Fruit fly (Drosophila melanogaster): ENCODE data around the gene CG45089.

CG45089 gene

dm6 chrX:7888386-7889024 is 5.1 kb downstream of the CG45089 start, which contains the start of gene Acat1 (continued):
- no peak for TF ChIP-seq dati (GFP tag; IDR thresholded peaks at IDR 0.05)
- TF ChIP-seq CG4730 (GFP tag; IDR thresholded peaks at IDR 0.05), result peak; percentile 36; the same call in 1 of the 2 replicates
- TF ChIP-seq cwo (GFP tag; optimal IDR thresholded peaks at IDR 0.05), result peak; percentile 32
- peak; percentile 58; the same call in 2 of the 3 replicates for TF ChIP-seq CG34224 (GFP tag; IDR thresholded peaks at IDR 0.05; ENCODE audit: partially characterized antibody)
- TF ChIP-seq pho (GFP tag; optimal IDR thresholded peaks at IDR 0.05), result peak; percentile 40
- TF ChIP-seq sens (GFP tag), result peak; percentile 96
- no peak for TF ChIP-seq cad (GFP tag; optimal IDR thresholded peaks at IDR 0.05)
- 0 out of 4 replicates have a peak, but pooled peaks have one; percentile 56 for TF ChIP-seq chinmo (GFP tag; IDR thresholded peaks at IDR 0.05; ENCODE audit: partially characterized antibody)
- TF ChIP-seq Atf6 (GFP tag; IDR thresholded peaks at IDR 0.05), result no peak; the same call in 1 of the 2 replicates
- no peak for TF ChIP-seq Ada2b (GFP tag; IDR thresholded peaks at IDR 0.05)
- TF ChIP-seq CG8290 (GFP tag; optimal IDR thresholded peaks at IDR 0.05), result no peak
- TF ChIP-seq CG8290 (tag; optimal IDR thresholded peaks at IDR 0.05), result no peak
- peak; percentile 46 to 72 for TF ChIP-seq Hr51 (GFP tag; optimal IDR thresholded peaks at IDR 0.05)
- no peak for TF ChIP-seq NFAT (GFP tag; IDR thresholded peaks at IDR 0.05)
- TF ChIP-seq YL-1 (GFP tag; optimal IDR thresholded peaks at IDR 0.05), result peak; percentile 65
- TF ChIP-seq NfI (GFP tag; optimal IDR thresholded peaks at IDR 0.05), result peak; percentile 48
- TF ChIP-seq slp2 (GFP tag; optimal IDR thresholded peaks at IDR 0.05), result no peak
- TF ChIP-seq BEAF-32 (GFP tag; optimal IDR thresholded peaks at IDR 0.05), result peak; percentile 57
- TF ChIP-seq Fer2 (tag; optimal IDR thresholded peaks at IDR 0.05), result no peak
- TF ChIP-seq vnd (GFP tag; IDR thresholded peaks at IDR 0.05; ENCODE audit: partially characterized antibody), result no peak
- TF ChIP-seq CG13775 (GFP tag; optimal IDR thresholded peaks at IDR 0.05), result peak; percentile 47
- peak; percentile 90 for TF ChIP-seq CG10267 (tag; optimal IDR thresholded peaks at IDR 0.05)
- TF ChIP-seq CG9727 (GFP tag; optimal IDR thresholded peaks at IDR 0.05), result peak; percentile 59
- no peak for TF ChIP-seq CG13123 (GFP tag; optimal IDR thresholded peaks at IDR 0.05)
- no peak for TF ChIP-seq ase (GFP tag; IDR thresholded peaks at IDR 0.05)
- TF ChIP-seq CG2889 (GFP tag; IDR thresholded peaks at IDR 0.05), result no peak
- TF ChIP-seq CG7987 (GFP tag; optimal IDR thresholded peaks at IDR 0.05), result peak; percentile 19
- peak; percentile 39 for TF ChIP-seq CG3995 (GFP tag; optimal IDR thresholded peaks at IDR 0.05)
- no peak for TF ChIP-seq mld (GFP tag; IDR thresholded peaks at IDR 0.05; ENCODE audit: partially characterized antibody)
- TF ChIP-seq crol (GFP tag; IDR thresholded peaks at IDR 0.05), result no peak
- no peak for TF ChIP-seq CG17802 (tag; optimal IDR thresholded peaks at IDR 0.05)
- TF ChIP-seq CG15479 (GFP tag; optimal IDR thresholded peaks at IDR 0.05), result no peak
- peak; percentile 80 for TF ChIP-seq CG2120 (GFP tag; optimal IDR thresholded peaks at IDR 0.05)
- TF ChIP-seq Nf-YB (GFP tag; optimal IDR thresholded peaks at IDR 0.05), result peak; percentile 39
- no peak for TF ChIP-seq trh (GFP tag; optimal IDR thresholded peaks at IDR 0.05)
- TF ChIP-seq kah (GFP tag; optimal IDR thresholded peaks at IDR 0.05), result peak; percentile 43
- TF ChIP-seq CG3163 (GFP tag; optimal IDR thresholded peaks at IDR 0.05), result no peak
- TF ChIP-seq CG9609 (GFP tag; optimal IDR thresholded peaks at IDR 0.05), result peak; percentile 34
- 0 out of 3 replicates have a peak, but pooled peaks have one; percentile 42 for TF ChIP-seq HLH4C (GFP tag; IDR thresholded peaks at IDR 0.05; ENCODE audit: partially characterized antibody)
- TF ChIP-seq ranshi (GFP tag; IDR thresholded peaks at IDR 0.05), result 0 out of 2 replicates have a peak, but pooled peaks have one; percentile 42
- TF ChIP-seq da (GFP tag; optimal IDR thresholded peaks at IDR 0.05), result no peak
- TF ChIP-seq nerfin-2 (GFP tag; IDR thresholded peaks at IDR 0.05; ENCODE audit: partially characterized antibody), result peak; percentile 38; the same call in 1 of the 2 replicates
- TF ChIP-seq jumu (GFP tag; optimal IDR thresholded peaks at IDR 0.05), result peak; percentile 46
- TF ChIP-seq pb (GFP tag; optimal IDR thresholded peaks at IDR 0.05), result no peak
- no peak for TF ChIP-seq CG8089 (GFP tag; optimal IDR thresholded peaks at IDR 0.05)
- peak; percentile 39 for TF ChIP-seq CG10979 (tag; optimal IDR thresholded peaks at IDR 0.05)
- no peak for TF ChIP-seq bowl (GFP tag; IDR thresholded peaks at IDR 0.05)
- peak; percentile 44 for TF ChIP-seq tx (GFP tag; optimal IDR thresholded peaks at IDR 0.05)
- no peak for TF ChIP-seq CG32767 (GFP tag; IDR thresholded peaks at IDR 0.05)
- peak; percentile 56 to 94 for TF ChIP-seq insv (GFP tag; optimal IDR thresholded peaks at IDR 0.05)

Measured in whole organism, embryonic.